Worm (Caenorhabditis elegans) whole organism, L1 larva: ENCODE measurements around the gene ZK1010.4.

Experiments used
- C04F5.9 ChIP-seq: sonication (generic microtip); optimal IDR thresholded peaks from 2 replicates; lab custom pipeline; 2016; ENCODE audit warnings: missing genetic modification characterization, missing compliant biosample characterization
- C16A3.4 ChIP-seq: fragments of 150-350 bp; optimal IDR thresholded peaks from 2 replicates; lab custom pipeline; 2014; ENCODE audit warnings: missing biosample characterization, missing genetic modification characterization
- F16B12.6 ChIP-seq: fragments of 150-350 bp; optimal IDR thresholded peaks from 2 replicates; lab custom pipeline; 2014; ENCODE audit warnings: missing biosample characterization, missing genetic modification characterization
- Y116A8C.19 ChIP-seq: sonication (generic microtip); optimal IDR thresholded peaks from 2 replicates; lab custom pipeline; 2016; ENCODE audit warnings: missing compliant biosample characterization, missing genetic modification characterization, borderline replicate concordance
- aly-2 ChIP-seq: fragments of 150-350 bp; optimal IDR thresholded peaks from 2 replicates; lab custom pipeline; 2014; ENCODE audit warnings: missing biosample characterization, missing genetic modification characterization
- ama-1 ChIP-seq: fragments of 150-350 bp; optimal IDR thresholded peaks from 2 replicates; lab custom pipeline; 2014
- ceh-82 ChIP-seq, 3 experiments: fragments of 150-350 bp in 1 of 3; sonication (generic microtip) in 2 of 3; optimal IDR thresholded peaks; 2 replicates each; lab custom pipeline; 2014 to 2017; ENCODE audit warnings: missing biosample characterization in 3 of 3, missing genetic modification characterization in 3 of 3
- ceh-88 ChIP-seq: fragments of 200-800 bp; sonication (Bioruptor generic); IDR thresholded peaks from 2 replicates; pipeline ENCODE4 v1.3.6; 2022; ENCODE audit warnings: missing genetic modification characterization, missing compliant biosample characterization
- ceh-90 ChIP-seq: sonication (generic microtip); optimal IDR thresholded peaks from 2 replicates; lab custom pipeline; 2016; ENCODE audit warnings: missing genetic modification characterization, missing compliant biosample characterization
- ces-1 ChIP-seq: fragments of 150-350 bp; optimal IDR thresholded peaks from 2 replicates; lab custom pipeline; 2014; ENCODE audit warnings: missing biosample characterization, missing genetic modification reagents, missing genetic modification characterization
- dpl-1 ChIP-seq, 3 experiments: fragments of 150-350 bp in 2 of 3; sonication (generic microtip) in 1 of 3; optimal IDR thresholded peaks; 2 replicates each; lab custom pipeline; 2014 to 2017; ENCODE audit warnings: missing biosample characterization in 3 of 3, missing genetic modification characterization in 3 of 3, missing genetic modification reagents in 3 of 3
- egl-27 ChIP-seq, 2 experiments: fragments of 150-350 bp in 1 of 2; sonication (generic microtip); optimal IDR thresholded peaks; 3 replicates each; lab custom pipeline; 2017 to 2018; ENCODE audit warnings: missing biosample characterization in 2 of 2, missing genetic modification characterization in 2 of 2, missing genetic modification reagents in 2 of 2
- elt-2 ChIP-seq: sonication (generic microtip); optimal IDR thresholded peaks from 2 replicates; lab custom pipeline; 2016; ENCODE audit warnings: missing genetic modification characterization, mild to moderate bottlenecking, inconsistent platforms, missing compliant biosample characterization, missing genetic modification reagents
- ets-5 ChIP-seq: fragments of 200-800 bp; sonication (Bioruptor generic); IDR thresholded peaks from 2 replicates; pipeline ENCODE4 v1.3.6; 2022; ENCODE audit warnings: missing genetic modification characterization, missing compliant biosample characterization
- fkh-8 ChIP-seq: sonication (generic microtip); optimal IDR thresholded peaks from 2 replicates; lab custom pipeline; 2016; ENCODE audit warnings: mild to moderate bottlenecking, missing genetic modification characterization, missing compliant biosample characterization
- irx-1 ChIP-seq: sonication (generic microtip); optimal IDR thresholded peaks from 2 replicates; lab custom pipeline; 2016; ENCODE audit warnings: missing genetic modification characterization, missing compliant biosample characterization
- isw-1 ChIP-seq: fragments of 200-800 bp; sonication (Bioruptor generic); IDR thresholded peaks from 2 replicates; pipeline ENCODE4 v1.3.6; 2022; ENCODE audit warnings: missing genetic modification characterization, missing compliant biosample characterization
- jun-1 ChIP-seq: fragments of 150-350 bp; optimal IDR thresholded peaks from 2 replicates; lab custom pipeline; 2014; ENCODE audit warnings: missing biosample characterization, missing genetic modification reagents, missing genetic modification characterization
- lin-13 ChIP-seq: fragments of 150-350 bp; optimal IDR thresholded peaks from 2 replicates; lab custom pipeline; 2014; ENCODE audit warnings: missing biosample characterization, missing genetic modification reagents, missing genetic modification characterization
- lir-3 ChIP-seq: sonication (generic microtip); optimal IDR thresholded peaks from 2 replicates; lab custom pipeline; 2016; ENCODE audit warnings: mild to moderate bottlenecking, missing genetic modification characterization, moderate library complexity, missing compliant biosample characterization; ENCODE audit not compliant: poor library complexity
- lsy-2 ChIP-seq, 2 experiments: fragments of 150-350 bp; optimal IDR thresholded peaks; 2 replicates each; lab custom pipeline; 2014; ENCODE audit warnings: missing biosample characterization in 2 of 2, missing genetic modification characterization in 2 of 2
- mdl-1 ChIP-seq, 2 experiments: fragments of 150-350 bp; optimal IDR thresholded peaks; 2 replicates each; lab custom pipeline; 2014 to 2017; ENCODE audit warnings: missing biosample characterization in 2 of 2, missing genetic modification characterization in 2 of 2, inconsistent platforms in 1 of 2
- mef-2 ChIP-seq: fragments of 150-350 bp; optimal IDR thresholded peaks from 2 replicates; lab custom pipeline; 2014; ENCODE audit warnings: missing biosample characterization, missing genetic modification characterization
- mep-1 ChIP-seq: fragments of 150-350 bp; optimal IDR thresholded peaks from 2 replicates; lab custom pipeline; 2014; ENCODE audit warnings: missing biosample characterization, missing genetic modification characterization
- nhr-11 ChIP-seq: fragments of 150-350 bp; optimal IDR thresholded peaks from 2 replicates; lab custom pipeline; 2014; ENCODE audit warnings: missing biosample characterization, missing genetic modification characterization
- nhr-237 ChIP-seq: fragments of 150-350 bp; optimal IDR thresholded peaks from 2 replicates; lab custom pipeline; 2014; ENCODE audit warnings: missing biosample characterization, missing genetic modification characterization
- nhr-28 ChIP-seq: fragments of 150-350 bp; optimal IDR thresholded peaks from 2 replicates; lab custom pipeline; 2014; ENCODE audit warnings: missing biosample characterization, missing genetic modification characterization
- nhr-47 ChIP-seq: sonication (generic microtip); optimal IDR thresholded peaks from 2 replicates; lab custom pipeline; 2016; ENCODE audit warnings: mild to moderate bottlenecking, missing genetic modification characterization, moderate library complexity, missing compliant biosample characterization
- nhr-77 ChIP-seq: fragments of 150-350 bp; optimal IDR thresholded peaks from 2 replicates; lab custom pipeline; 2014; ENCODE audit warnings: missing biosample characterization, missing genetic modification characterization
- nhr-84 ChIP-seq: sonication (generic microtip); optimal IDR thresholded peaks from 2 replicates; lab custom pipeline; 2017; ENCODE audit warnings: missing biosample characterization, missing genetic modification characterization
- nhr-90 ChIP-seq: sonication (generic microtip); optimal IDR thresholded peaks from 2 replicates; lab custom pipeline; 2016; ENCODE audit warnings: mild to moderate bottlenecking, missing genetic modification characterization, missing compliant biosample characterization; ENCODE audit not compliant: poor library complexity
- pag-3 ChIP-seq: sonication (generic microtip); optimal IDR thresholded peaks from 2 replicates; lab custom pipeline; 2017; ENCODE audit warnings: missing genetic modification characterization, mild to moderate bottlenecking, missing compliant biosample characterization, antibody characterized with exemption, borderline replicate concordance; ENCODE audit not compliant: insufficient read depth
- pax-3 ChIP-seq: fragments of 200-800 bp; sonication (Bioruptor generic); optimal IDR thresholded peaks from 2 replicates; lab custom pipeline; 2018; ENCODE audit warnings: mild to moderate bottlenecking, missing genetic modification characterization, moderate library complexity, missing compliant biosample characterization
- pqm-1 ChIP-seq: sonication (generic microtip); optimal IDR thresholded peaks from 3 replicates; lab custom pipeline; 2017; ENCODE audit warnings: missing biosample characterization, missing genetic modification characterization
- skn-1 ChIP-seq: fragments of 150-350 bp; optimal IDR thresholded peaks from 2 replicates; lab custom pipeline; 2014; ENCODE audit warnings: missing biosample characterization, missing genetic modification characterization
- snpc-4 ChIP-seq: fragments of 150-350 bp; optimal IDR thresholded peaks from 2 replicates; lab custom pipeline; 2014; ENCODE audit warnings: missing biosample characterization, missing genetic modification characterization
- sox-4 ChIP-seq: sonication (generic microtip); optimal IDR thresholded peaks from 2 replicates; lab custom pipeline; 2016; ENCODE audit warnings: missing genetic modification characterization, missing compliant biosample characterization
- sptf-1 ChIP-seq: fragments of 150-350 bp; optimal IDR thresholded peaks from 2 replicates; lab custom pipeline; 2014; ENCODE audit warnings: missing biosample characterization, missing genetic modification characterization
- sup-37 ChIP-seq: fragments of 200-800 bp; sonication (Bioruptor generic); optimal IDR thresholded peaks from 2 replicates; lab custom pipeline; 2018; ENCODE audit warnings: mild to moderate bottlenecking, missing genetic modification characterization, missing compliant biosample characterization
- swsn-7 ChIP-seq: sonication (generic microtip); optimal IDR thresholded peaks from 2 replicates; lab custom pipeline; 2016; ENCODE audit warnings: missing genetic modification characterization, missing compliant biosample characterization
- tbx-2 ChIP-seq: sonication (generic microtip); optimal IDR thresholded peaks from 2 replicates; lab custom pipeline; 2016; ENCODE audit warnings: missing genetic modification characterization, missing compliant biosample characterization
- unc-130 ChIP-seq: fragments of 150-350 bp; optimal IDR thresholded peaks from 2 replicates; lab custom pipeline; 2017; ENCODE audit warnings: missing biosample characterization, missing genetic modification characterization, inconsistent platforms
- unc-86 ChIP-seq: sonication (generic microtip); optimal IDR thresholded peaks from 2 replicates; lab custom pipeline; 2016; ENCODE audit warnings: missing genetic modification characterization, missing compliant biosample characterization
- unc-98 ChIP-seq: fragments of 200-800 bp; sonication (Bioruptor generic); IDR thresholded peaks from 2 replicates; pipeline ENCODE4 v1.3.6; 2022; ENCODE audit warnings: missing genetic modification characterization, missing compliant biosample characterization

Gene ZK1010.4

ce11 chrIII:12978473-12979174 is 2.2 kb upstream of the ZK1010.4 start, which contains the start of the genes ubq-2 and frg-1 (continued):
- TF ChIP-seq unc-130 (tag; lab: Kevin White, UChicago) (peak; percentile 96), pqm-1 (tag; lab: Kevin White, UChicago) (no peak), egl-27 (tag; optimal IDR thresholded peaks at IDR 0.05; lab: Kevin White, UChicago) (no peak), ces-1 (GFP tag; lab: Kevin White, UChicago) (no peak), C04F5.9 (tag; lab: Kevin White, UChicago) (peak; percentile 57), Y116A8C.19 (tag; lab: Kevin White, UChicago) (no peak), irx-1 (tag; lab: Kevin White, UChicago) (peak; percentile 83), ceh-88 (GFP tag; lab: Robert Waterston, UW) (no peak), nhr-28 (no peak), mef-2 (tag; lab: Kevin White, UChicago) (peak; percentile 72), nhr-90 (tag; lab: Kevin White, UChicago) (peak; percentile 86), F16B12.6 (peak; percentile 78), isw-1 (peak; percentile 85), nhr-237 (tag; lab: Kevin White, UChicago) (no peak), lsy-2 (tag; optimal IDR thresholded peaks at IDR 0.05; lab: Kevin White, UChicago) (peak; percentile 100), lir-3 (tag; lab: Kevin White, UChicago) (no peak), ama-1 (peak; percentile 26), aly-2 (peak; percentile 84), nhr-11 (peak; percentile 19), lin-13 (GFP tag; lab: Kevin White, UChicago) (peak; percentile 88), mep-1 (tag; lab: Kevin White, UChicago) (peak; percentile 82), ceh-90 (tag; lab: Kevin White, UChicago) (no peak), unc-86 (tag; lab: Kevin White, UChicago) (peak; percentile 86), mdl-1 (tag; optimal IDR thresholded peaks at IDR 0.05; lab: Kevin White, UChicago) (peak in 1 of 2 experiments; percentile 73), sup-37 (GFP tag; lab: Kevin White, UChicago) (peak; percentile 44), snpc-4 (tag; lab: Kevin White, UChicago) (peak; percentile 45), skn-1 (peak; percentile 60), nhr-84 (tag; lab: Kevin White, UChicago) (no peak), C16A3.4 (peak; percentile 87), ceh-82 (tag; optimal IDR thresholded peaks at IDR 0.05; lab: Kevin White, UChicago) (peak; percentile 91 to 98 (median 93)), unc-98 (GFP tag; lab: Robert Waterston, UW) (no peak), dpl-1 (GFP tag; optimal IDR thresholded peaks at IDR 0.05; lab: Kevin White, UChicago) (peak; percentile 78 to 84 (median 84)), elt-2 (tag; lab: Kevin White, UChicago) (peak; percentile 61), nhr-77 (tag; lab: Kevin White, UChicago) (peak; percentile 79), tbx-2 (tag; lab: Kevin White, UChicago) (peak; percentile 91), sptf-1 (no peak), pax-3 (peak; percentile 64), pag-3 (tag; lab: Kevin White, UChicago) (no peak), jun-1 (tag; lab: Kevin White, UChicago) (peak; percentile 87), fkh-8 (peak; percentile 91), nhr-47 (tag; lab: Kevin White, UChicago) (peak; percentile 93), sox-4 (peak; percentile 79), swsn-7 (tag; lab: Kevin White, UChicago) (peak; percentile 93), ets-5 (GFP tag; lab: Robert Waterston, UW) (no peak)
- TF ChIP-seq, all 84 proteins: peak for 57
